Worm (Caenorhabditis elegans) whole organism, young adult: ENCODE data around the gene F53F8.5.

ENCODE experiments used
- B0035.1 ChIP-seq: sonication (generic microtip); optimal IDR thresholded peaks from 2 replicates; lab custom pipeline; 2016; ENCODE audit warnings: missing genetic modification characterization, mild to moderate bottlenecking, missing compliant biosample characterization, missing genotype, missing genetic modification reagents
- F37B4.10 ChIP-seq: fragments of 200-800 bp; sonication (Bioruptor generic); IDR thresholded peaks from 2 replicates; pipeline ENCODE4 v1.3.6; 2022; ENCODE audit warnings: missing genetic modification characterization, missing compliant biosample characterization
- F39B2.1 ChIP-seq: fragments of 200-800 bp; sonication (Bioruptor generic); IDR thresholded peaks from 2 replicates; pipeline ENCODE4 v1.3.6; 2022; ENCODE audit warnings: missing genetic modification reagents, missing genetic modification characterization, missing compliant biosample characterization
- F49E8.2 ChIP-seq: sonication (generic microtip); optimal IDR thresholded peaks from 3 replicates; lab custom pipeline; 2017; ENCODE audit warnings: missing genetic modification characterization, mild to moderate bottlenecking, missing compliant biosample characterization, antibody characterized with exemption, moderate library complexity; ENCODE audit not compliant: insufficient read depth
- K11D2.4 ChIP-seq: fragments of 200-800 bp; sonication (Bioruptor generic); IDR thresholded peaks from 2 replicates; pipeline ENCODE4 v1.3.6; 2022; ENCODE audit warnings: missing genetic modification reagents, missing genetic modification characterization, missing compliant biosample characterization
- K12H6.12 ChIP-seq: fragments of 200-800 bp; sonication (Bioruptor generic); optimal IDR thresholded peaks from 2 replicates; lab custom pipeline; 2018; ENCODE audit warnings: mild to moderate bottlenecking, missing genetic modification characterization, missing compliant biosample characterization
- Y53F4B.3 ChIP-seq: fragments of 200-800 bp; sonication (Bioruptor generic); IDR thresholded peaks from 2 replicates; pipeline ENCODE4 v1.3.6; 2022; ENCODE audit warnings: missing genetic modification reagents, missing genetic modification characterization, missing compliant biosample characterization
- Y53G8AR.9 ChIP-seq: fragments of 200-800 bp; sonication (Bioruptor generic); conservative IDR thresholded peaks from 2 replicates; pipeline ENCODE4 v1.3.6; 2022; ENCODE audit warnings: missing genetic modification reagents, missing genetic modification characterization, missing compliant biosample characterization
- ama-1 ChIP-seq, 3 experiments: fragments of 150-350 bp in 1 of 3; sonication (generic microtip) in 2 of 3; optimal IDR thresholded peaks; 2 replicates each; lab custom pipeline; 2014 to 2018; ENCODE audit warnings: missing biosample characterization in 2 of 3, missing genetic modification characterization in 2 of 3, missing genetic modification reagents in 2 of 3
- attf-5 ChIP-seq: fragments of 200-800 bp; sonication (Bioruptor generic); optimal IDR thresholded peaks from 2 replicates; lab custom pipeline; 2018; ENCODE audit warnings: mild to moderate bottlenecking, missing genetic modification characterization, missing compliant biosample characterization
- cebp-1 ChIP-seq, 2 experiments: fragments of 200-800 bp in 1 of 2; sonication (Bioruptor generic) in 1 of 2; sonication (generic microtip) in 1 of 2; IDR thresholded peaks in 1 of 2; optimal IDR thresholded peaks in 1 of 2; 2 replicates each; pipeline versions ENCODE4 v1.3.6 to Lab custom; 2017 to 2022; ENCODE audit warnings: missing compliant biosample characterization in 2 of 2, missing genetic modification characterization in 2 of 2, mild to moderate bottlenecking in 1 of 2, missing genetic modification reagents in 1 of 2, moderate library complexity in 1 of 2
- cebp-2 ChIP-seq: fragments of 200-800 bp; sonication (Bioruptor generic); IDR thresholded peaks from 2 replicates; pipeline ENCODE4 v1.3.6; 2022; ENCODE audit warnings: missing genetic modification characterization, missing compliant biosample characterization
- ceh-27 ChIP-seq: fragments of 200-800 bp; sonication (Bioruptor generic); optimal IDR thresholded peaks from 2 replicates; lab custom pipeline; 2018; ENCODE audit warnings: mild to moderate bottlenecking, missing genetic modification characterization, moderate library complexity, missing compliant biosample characterization
- ceh-58 ChIP-seq: fragments of 200-800 bp; sonication (Bioruptor generic); IDR thresholded peaks from 2 replicates; pipeline ENCODE4 v1.3.6; 2022; ENCODE audit warnings: missing genetic modification characterization, missing compliant biosample characterization
- ceh-79 ChIP-seq: sonication (generic microtip); optimal IDR thresholded peaks from 2 replicates; lab custom pipeline; 2017; ENCODE audit warnings: mild to moderate bottlenecking, missing genetic modification characterization, missing compliant biosample characterization
- efl-1 ChIP-seq: fragments of 150-350 bp; optimal IDR thresholded peaks from 2 replicates; lab custom pipeline; 2014; ENCODE audit warnings: missing biosample characterization, missing genetic modification reagents, missing genetic modification characterization
- egl-44 ChIP-seq: fragments of 200-800 bp; sonication (Bioruptor generic); IDR thresholded peaks from 2 replicates; pipeline ENCODE4 v1.3.6; 2022; ENCODE audit warnings: missing genetic modification reagents, missing genetic modification characterization, missing compliant biosample characterization
- ekl-4 ChIP-seq: fragments of 200-800 bp; sonication (Bioruptor generic); IDR thresholded peaks from 2 replicates; pipeline ENCODE4 v1.3.6; 2022; ENCODE audit warnings: missing genetic modification reagents, missing genetic modification characterization, missing compliant biosample characterization
- him-1 ChIP-seq: sonication (generic microtip); optimal IDR thresholded peaks from 2 replicates; lab custom pipeline; 2016; ENCODE audit warnings: missing genotype, missing genetic modification reagents, missing genetic modification characterization, missing compliant biosample characterization
- hmg-20 ChIP-seq: fragments of 200-800 bp; sonication (Bioruptor generic); IDR thresholded peaks from 2 replicates; pipeline ENCODE4 v1.3.6; 2022; ENCODE audit warnings: missing genetic modification reagents, missing genetic modification characterization, missing compliant biosample characterization
- hrde-1 ChIP-seq: sonication (generic microtip); optimal IDR thresholded peaks from 2 replicates; lab custom pipeline; 2016; ENCODE audit warnings: missing genetic modification characterization, mild to moderate bottlenecking, missing compliant biosample characterization, moderate library complexity, missing genotype, missing genetic modification reagents, borderline replicate concordance
- lag-1 ChIP-seq: fragments of 200-800 bp; sonication (Bioruptor generic); IDR thresholded peaks from 2 replicates; pipeline ENCODE4 v1.3.6; 2022; ENCODE audit warnings: missing genetic modification reagents, missing genetic modification characterization, missing compliant biosample characterization
- let-526 ChIP-seq: fragments of 200-800 bp; sonication (Bioruptor generic); IDR thresholded peaks from 2 replicates; pipeline ENCODE4 v1.3.6; 2022; ENCODE audit warnings: missing genetic modification reagents, missing genetic modification characterization, missing compliant biosample characterization
- let-607 ChIP-seq, 2 experiments: fragments of 200-800 bp in 1 of 2; sonication (Bioruptor generic) in 1 of 2; sonication (generic microtip) in 1 of 2; optimal IDR thresholded peaks; 2 replicates each; lab custom pipeline; 2016 to 2018; ENCODE audit warnings: mild to moderate bottlenecking in 2 of 2, missing compliant biosample characterization in 2 of 2, missing genetic modification characterization in 2 of 2, moderate library complexity in 2 of 2, missing genotype in 1 of 2
- lin-54 ChIP-seq: fragments of 200-800 bp; sonication (Bioruptor generic); optimal IDR thresholded peaks from 2 replicates; lab custom pipeline; 2018; ENCODE audit warnings: mild to moderate bottlenecking, missing genetic modification characterization, missing compliant biosample characterization
- lsy-27 ChIP-seq: sonication (generic microtip); optimal IDR thresholded peaks from 2 replicates; lab custom pipeline; 2017; ENCODE audit warnings: missing genetic modification characterization, mild to moderate bottlenecking, missing compliant biosample characterization, antibody characterized with exemption, missing genotype, borderline replicate concordance; ENCODE audit not compliant: insufficient read depth
- madf-6 ChIP-seq: fragments of 200-800 bp; sonication (Bioruptor generic); IDR thresholded peaks from 2 replicates; pipeline ENCODE4 v1.3.6; 2022; ENCODE audit warnings: missing genetic modification reagents, missing genetic modification characterization, missing compliant biosample characterization
- mel-28 ChIP-seq: sonication (generic microtip); optimal IDR thresholded peaks from 2 replicates; lab custom pipeline; 2016; ENCODE audit warnings: borderline replicate concordance, mild to moderate bottlenecking, missing genetic modification characterization, missing compliant biosample characterization
- nhr-179 ChIP-seq: sonication (generic microtip); optimal IDR thresholded peaks from 2 replicates; lab custom pipeline; 2016; ENCODE audit warnings: mild to moderate bottlenecking, missing genetic modification characterization, missing compliant biosample characterization
- nhr-90 ChIP-seq: sonication (generic microtip); optimal IDR thresholded peaks from 2 replicates; lab custom pipeline; 2016; ENCODE audit warnings: missing genotype, mild to moderate bottlenecking, missing genetic modification characterization, missing compliant biosample characterization
- rcor-1 ChIP-seq: fragments of 200-800 bp; sonication (Bioruptor generic); IDR thresholded peaks from 2 replicates; pipeline ENCODE4 v1.3.6; 2022; ENCODE audit warnings: missing genetic modification reagents, missing genetic modification characterization, missing compliant biosample characterization
- repo-1 ChIP-seq: sonication (generic microtip); optimal IDR thresholded peaks from 2 replicates; lab custom pipeline; 2017; ENCODE audit warnings: mild to moderate bottlenecking, missing genetic modification characterization, missing compliant biosample characterization
- sptf-2 ChIP-seq: fragments of 200-800 bp; sonication (Bioruptor generic); optimal IDR thresholded peaks from 2 replicates; lab custom pipeline; 2018; ENCODE audit warnings: mild to moderate bottlenecking, missing genetic modification characterization, missing compliant biosample characterization
- zfh-2 ChIP-seq: fragments of 200-800 bp; sonication (Bioruptor generic); conservative IDR thresholded peaks from 2 replicates; pipeline ENCODE4 v1.3.6; 2022; ENCODE audit warnings: missing genetic modification reagents, missing genetic modification characterization, missing compliant biosample characterization

The F53F8.5 gene

ce11 chrV:20716830-20717441 lies 13.1 kb upstream of the F53F8.5 start (continued):
- no peak for TF ChIP-seq him-1 (tag; lab: Kevin White, UChicago)
- no peak for TF ChIP-seq hmg-20 (GFP tag; lab: Robert Waterston, UW)
- peak; percentile 76 for TF ChIP-seq repo-1
- TF ChIP-seq mel-28 (tag; lab: Kevin White, UChicago), result no peak
- TF ChIP-seq lag-1 (GFP tag; lab: Robert Waterston, UW), result no peak
- TF ChIP-seq ceh-79 (tag; lab: Kevin White, UChicago), result no peak
- TF ChIP-seq F37B4.10, result 0 out of 2 replicates have a peak, but pooled peaks have one; percentile 5
- no peak for TF ChIP-seq Y53F4B.3 (GFP tag; lab: Robert Waterston, UW)
- TF ChIP-seq F39B2.1 (GFP tag; lab: Robert Waterston, UW), result no peak
- no peak for TF ChIP-seq efl-1 (GFP tag; lab: Kevin White, UChicago)
- TF ChIP-seq K11D2.4 (GFP tag; lab: Robert Waterston, UW), result 0 out of 2 replicates have a peak, but pooled peaks have one; percentile 35
- TF ChIP-seq, all 124 proteins: peak for 12

- TF ChIP-seq sptf-2 (GFP tag; lab: Kevin White, UChicago) (no peak), Y53G8AR.9 (peak; percentile 76), B0035.1 (tag; lab: Kevin White, UChicago) (no peak)
These were observed 12.4 kb upstream of the F53F8.5 start for ce11 chrV:20716267-20716666.

- TF ChIP-seq ama-1 (optimal IDR thresholded peaks at IDR 0.05; lab: Kevin White, UChicago) (peak; percentile 17), ama-1 (GFP tag; optimal IDR thresholded peaks at IDR 0.05; lab: Kevin White, UChicago) (no peak), ceh-27 (GFP tag; lab: Kevin White, UChicago) (peak; percentile 2), egl-44 (GFP tag; lab: Robert Waterston, UW) (no peak)
- TF ChIP-seq, all 124 proteins: peak for 2
These were observed 10.7 kb upstream of the F53F8.5 start for ce11 chrV:20714503-20714902.

- no peak for TF ChIP-seq ceh-58
- TF ChIP-seq nhr-90 (tag; lab: Kevin White, UChicago), result no peak
- no peak for TF ChIP-seq rcor-1
- no peak for TF ChIP-seq nhr-179 (tag; lab: Kevin White, UChicago)
- no peak for TF ChIP-seq ceh-79 (tag; lab: Kevin White, UChicago)
- TF ChIP-seq madf-6 (GFP tag; lab: Robert Waterston, UW), result no peak
- no peak for TF ChIP-seq lin-54 (GFP tag; lab: Kevin White, UChicago)
- TF ChIP-seq ekl-4 (GFP tag; lab: Robert Waterston, UW), result no peak
- no peak for TF ChIP-seq F49E8.2 (tag; lab: Kevin White, UChicago)
- TF ChIP-seq ama-1 (optimal IDR thresholded peaks at IDR 0.05; lab: Kevin White, UChicago), result no peak
- TF ChIP-seq ama-1 (GFP tag; optimal IDR thresholded peaks at IDR 0.05; lab: Kevin White, UChicago), result no peak
- no peak for TF ChIP-seq cebp-2
- no peak for TF ChIP-seq hrde-1
- no peak for TF ChIP-seq mel-28 (tag; lab: Kevin White, UChicago)
- TF ChIP-seq let-526 (GFP tag; lab: Robert Waterston, UW), result no peak
These were observed 9.8 kb upstream of the F53F8.5 start, which contains the start of gene Y44A6C.1 for ce11 chrV:20713620-20714019. Y44A6C.1 (plus strand) TSS chrV:20713920.

ce11 chrV:20712994-20713326 lies 9.1 kb upstream of the F53F8.5 start:
- TF ChIP-seq cebp-2, result no peak
- peak; percentile 26 for TF ChIP-seq K12H6.12 (tag; lab: Kevin White, UChicago)
- TF ChIP-seq zfh-2 (GFP tag; lab: Robert Waterston, UW), result 0 out of 2 replicates have a peak, but pooled peaks have one; percentile 8
- TF ChIP-seq K11D2.4 (GFP tag; lab: Robert Waterston, UW), result 0 out of 2 replicates have a peak, but pooled peaks have one; percentile 21
- 0 out of 2 replicates have a peak, but pooled peaks have one; percentile 21 for TF ChIP-seq cebp-1 (GFP tag; IDR thresholded peaks at IDR 0.05; lab: Robert Waterston, UW)
- TF ChIP-seq cebp-1 (tag; optimal IDR thresholded peaks at IDR 0.05; lab: Kevin White, UChicago), result peak; percentile 52
- peak; percentile 46 for TF ChIP-seq ama-1 (optimal IDR thresholded peaks at IDR 0.05; lab: Kevin White, UChicago)
- TF ChIP-seq ama-1 (GFP tag; optimal IDR thresholded peaks at IDR 0.05; lab: Kevin White, UChicago), result no peak
- TF ChIP-seq let-607 (tag; optimal IDR thresholded peaks at IDR 0.05; lab: Kevin White, UChicago), result no peak
- TF ChIP-seq lsy-27, result no peak
- peak; percentile 13 for TF ChIP-seq attf-5
